Fruit fly (Drosophila melanogaster) whole organism, embryonic: Measurements from ENCODE around the gene CG7182.

Experiments
- Atf-2 ChIP-seq: fragments of 200-800 bp; sonication (Bioruptor generic); optimal IDR thresholded peaks from 2 replicates; lab custom pipeline; 2016; ENCODE audit warnings: missing biosample characterization, missing genetic modification characterization
- BtbVII ChIP-seq: fragments of 200-800 bp; sonication (Bioruptor generic); optimal IDR thresholded peaks from 3 replicates; lab custom pipeline; 2017; ENCODE audit warnings: missing biosample characterization, mild to moderate bottlenecking, missing genetic modification characterization
- CG11085 ChIP-seq: fragments of 200-800 bp; sonication (Bioruptor generic); IDR thresholded peaks from 2 replicates; pipeline ENCODE4 v1.3.6; 2022; ENCODE audit warnings: missing biosample characterization, missing genetic modification characterization
- CG12104 ChIP-seq: fragments of 200-800 bp; sonication (Bioruptor generic); optimal IDR thresholded peaks from 3 replicates; lab custom pipeline; 2016; ENCODE audit warnings: missing biosample characterization, missing genetic modification characterization
- CG12299 ChIP-seq: fragments of 200-800 bp; sonication (Bioruptor generic); optimal IDR thresholded peaks from 2 replicates; lab custom pipeline; 2018; ENCODE audit warnings: missing biosample characterization, mild to moderate bottlenecking, missing genetic modification characterization
- CG1233 ChIP-seq: fragments of 200-800 bp; sonication (Bioruptor generic); optimal IDR thresholded peaks from 4 replicates; lab custom pipeline; 2018; ENCODE audit warnings: missing biosample characterization, mild to moderate bottlenecking, missing genetic modification characterization
- CG13296 ChIP-seq: fragments of 200-800 bp; sonication (Bioruptor generic); optimal IDR thresholded peaks from 3 replicates; lab custom pipeline; 2018; ENCODE audit warnings: missing biosample characterization, mild to moderate bottlenecking, missing genetic modification characterization
- CG13775 ChIP-seq: fragments of 200-800 bp; sonication (Bioruptor generic); optimal IDR thresholded peaks from 3 replicates; lab custom pipeline; 2017; ENCODE audit warnings: missing biosample characterization, mild to moderate bottlenecking, missing genetic modification characterization
- CG2202 ChIP-seq: fragments of 200-800 bp; sonication (Bioruptor generic); optimal IDR thresholded peaks from 2 replicates; lab custom pipeline; 2018; ENCODE audit warnings: missing biosample characterization, mild to moderate bottlenecking, missing genetic modification characterization
- CG34376 ChIP-seq: fragments of 200-800 bp; sonication (Bioruptor generic); optimal IDR thresholded peaks from 2 replicates; lab custom pipeline; 2018; ENCODE audit warnings: missing biosample characterization, mild to moderate bottlenecking, missing genetic modification characterization
- CG8388 ChIP-seq: fragments of 200-800 bp; sonication (Bioruptor generic); optimal IDR thresholded peaks from 2 replicates; lab custom pipeline; 2019; ENCODE audit warnings: missing biosample characterization, mild to moderate bottlenecking, missing genetic modification characterization, moderate library complexity
- CHES-1-like ChIP-seq: fragments of 200-800 bp; sonication (Bioruptor generic); optimal IDR thresholded peaks from 2 replicates; lab custom pipeline; 2016; ENCODE audit warnings: missing biosample characterization, missing genetic modification characterization
- CoRest ChIP-seq: fragments of 200-800 bp; sonication (Bioruptor generic); optimal IDR thresholded peaks from 3 replicates; lab custom pipeline; 2018; ENCODE audit warnings: missing biosample characterization, mild to moderate bottlenecking, missing genetic modification characterization, moderate library complexity
- Dll ChIP-seq: fragments of 200-800 bp; sonication (Bioruptor generic); IDR thresholded peaks from 4 replicates; pipeline ENCODE4 v1.3.6; 2022; ENCODE audit warnings: missing biosample characterization, missing genetic modification characterization; ENCODE audit not compliant: partially characterized antibody
- Dp ChIP-seq: fragments of 200-800 bp; sonication (Bioruptor generic); optimal IDR thresholded peaks from 2 replicates; lab custom pipeline; 2018; ENCODE audit warnings: missing biosample characterization, mild to moderate bottlenecking, missing genetic modification characterization, moderate library complexity
- Fer1 ChIP-seq: fragments of 200-800 bp; sonication (Bioruptor generic); optimal IDR thresholded peaks from 2 replicates; lab custom pipeline; 2017; ENCODE audit warnings: missing biosample characterization, mild to moderate bottlenecking, missing genetic modification characterization
- Fer3 ChIP-seq: fragments of 200-800 bp; sonication (Bioruptor generic); optimal IDR thresholded peaks from 2 replicates; lab custom pipeline; 2018; ENCODE audit warnings: missing biosample characterization, mild to moderate bottlenecking, missing genetic modification characterization, moderate library complexity
- HLH3B ChIP-seq: fragments of 200-800 bp; sonication (Bioruptor generic); IDR thresholded peaks from 2 replicates; pipeline ENCODE4 v1.3.6; 2022; ENCODE audit warnings: missing biosample characterization, missing genetic modification characterization
- Hand ChIP-seq: fragments of 200-800 bp; sonication (Bioruptor generic); optimal IDR thresholded peaks from 2 replicates; lab custom pipeline; 2017; ENCODE audit warnings: mild to moderate bottlenecking, missing biosample characterization, missing genetic modification reagents, missing genetic modification characterization
- HmgD ChIP-seq: fragments of 200-800 bp; sonication (Bioruptor generic); optimal IDR thresholded peaks from 3 replicates; lab custom pipeline; 2016; ENCODE audit warnings: missing biosample characterization, missing genetic modification characterization
- Hr39 ChIP-seq: fragments of >200 bp; optimal IDR thresholded peaks from 2 replicates; lab custom pipeline; 2017
- Myb ChIP-seq: fragments of 200-800 bp; sonication (Bioruptor generic); optimal IDR thresholded peaks from 2 replicates; lab custom pipeline; 2016; ENCODE audit warnings: missing biosample characterization, missing genetic modification characterization
- Pdp1 ChIP-seq, 2 experiments: fragments of 200-800 bp; sonication (Bioruptor generic); optimal IDR thresholded peaks; 3 replicates each; lab custom pipeline; 2016; ENCODE audit warnings: missing biosample characterization in 2 of 2, missing genetic modification characterization in 2 of 2, mild to moderate bottlenecking in 1 of 2, moderate library complexity in 1 of 2
- Scr ChIP-seq: fragments of 200-800 bp; sonication (Bioruptor generic); IDR thresholded peaks from 2 replicates; pipeline ENCODE4 v1.3.6; 2022; ENCODE audit warnings: missing biosample characterization, missing genetic modification characterization; ENCODE audit not compliant: partially characterized antibody
- Six4 ChIP-seq: fragments of 200-800 bp; sonication (Bioruptor generic); optimal IDR thresholded peaks from 2 replicates; lab custom pipeline; 2016; ENCODE audit warnings: missing biosample characterization, missing genetic modification characterization
- ab ChIP-seq: fragments of 200-800 bp; sonication (Bioruptor generic); optimal IDR thresholded peaks from 2 replicates; lab custom pipeline; 2016; ENCODE audit warnings: missing biosample characterization, missing genetic modification characterization
- bsh ChIP-seq, 2 experiments: fragments of 200-800 bp; sonication (Bioruptor generic); optimal IDR thresholded peaks; 2 replicates each; lab custom pipeline; 2017 to 2018; ENCODE audit warnings: mild to moderate bottlenecking in 2 of 2, missing biosample characterization in 2 of 2, missing genetic modification characterization in 2 of 2, moderate library complexity in 1 of 2
- ems ChIP-seq: fragments of 200-800 bp; sonication (Bioruptor generic); optimal IDR thresholded peaks from 3 replicates; lab custom pipeline; 2016; ENCODE audit warnings: missing biosample characterization, missing genetic modification characterization
- ewg ChIP-seq: fragments of 200-800 bp; sonication (Bioruptor generic); optimal IDR thresholded peaks from 3 replicates; lab custom pipeline; 2017; ENCODE audit warnings: mild to moderate bottlenecking, missing biosample characterization, missing genetic modification reagents, missing genetic modification characterization
- gt ChIP-seq: fragments of 200-800 bp; sonication (Bioruptor generic); IDR thresholded peaks from 2 replicates; pipeline ENCODE4 v1.3.6; 2022; ENCODE audit warnings: missing biosample characterization, missing genetic modification characterization
- insv ChIP-seq, 2 experiments: fragments of 200-800 bp; sonication (Bioruptor generic); optimal IDR thresholded peaks; 3 replicates each; lab custom pipeline; 2016 to 2018; ENCODE audit warnings: missing biosample characterization in 2 of 2, missing genetic modification characterization in 2 of 2
- jing ChIP-seq: fragments of 200-800 bp; sonication (Bioruptor generic); optimal IDR thresholded peaks from 2 replicates; lab custom pipeline; 2018; ENCODE audit warnings: missing biosample characterization, mild to moderate bottlenecking, missing genetic modification characterization
- kni ChIP-seq: fragments of 200-800 bp; sonication (Bioruptor generic); optimal IDR thresholded peaks from 3 replicates; lab custom pipeline; 2017; ENCODE audit warnings: mild to moderate bottlenecking, missing biosample characterization, missing genetic modification reagents, missing genetic modification characterization
- lbe ChIP-seq: fragments of 200-800 bp; sonication (Bioruptor generic); optimal IDR thresholded peaks from 2 replicates; lab custom pipeline; 2016; ENCODE audit warnings: missing biosample characterization, mild to moderate bottlenecking, missing genetic modification characterization
- luna ChIP-seq: fragments of 200-800 bp; sonication (Bioruptor generic); optimal IDR thresholded peaks from 2 replicates; lab custom pipeline; 2016; ENCODE audit warnings: missing biosample characterization, missing genetic modification characterization
- mam ChIP-seq: fragments of 200-800 bp; sonication (Bioruptor generic); optimal IDR thresholded peaks from 3 replicates; lab custom pipeline; 2016; ENCODE audit warnings: missing biosample characterization, missing genetic modification characterization
- oc ChIP-seq: fragments of 200-800 bp; sonication (Bioruptor generic); optimal IDR thresholded peaks from 2 replicates; lab custom pipeline; 2018; ENCODE audit warnings: missing biosample characterization, mild to moderate bottlenecking, missing genetic modification characterization, moderate library complexity
- onecut ChIP-seq: fragments of 200-800 bp; sonication (Bioruptor generic); IDR thresholded peaks from 2 replicates; pipeline ENCODE4 v1.3.6; 2022; ENCODE audit warnings: missing biosample characterization, missing genetic modification characterization
- otp ChIP-seq: fragments of 200-800 bp; sonication (Bioruptor generic); IDR thresholded peaks from 3 replicates; pipeline ENCODE4, ENCODE4 v1.3.6; 2022; ENCODE audit warnings: missing biosample characterization, missing genetic modification characterization
- pb ChIP-seq: fragments of 200-800 bp; sonication (Bioruptor generic); optimal IDR thresholded peaks from 3 replicates; lab custom pipeline; 2016; ENCODE audit warnings: missing biosample characterization, missing genetic modification characterization
- prd ChIP-seq, 3 experiments: fragments of >200 bp in 2 of 3; fragments of 200-800 bp in 1 of 3; sonication (Bioruptor generic) in 1 of 3; optimal IDR thresholded peaks in 2 of 3; IDR thresholded peaks in 1 of 3; 2 replicates in 2 of 3; 3 replicates in 1 of 3; pipeline versions ENCODE4 v1.3.6 to Lab custom; 2017 to 2022; ENCODE audit warnings: missing biosample characterization in 1 of 3, missing genetic modification characterization in 1 of 3
- ranshi ChIP-seq: fragments of 200-800 bp; sonication (Bioruptor generic); IDR thresholded peaks from 2 replicates; pipeline ENCODE4 v1.3.6; 2022; ENCODE audit warnings: missing biosample characterization, missing genetic modification characterization
- slp2 ChIP-seq: fragments of 200-800 bp; sonication (Bioruptor generic); optimal IDR thresholded peaks from 2 replicates; lab custom pipeline; 2016; ENCODE audit warnings: missing biosample characterization, missing genetic modification characterization
- stwl ChIP-seq: fragments of 200-800 bp; sonication (Bioruptor generic); optimal IDR thresholded peaks from 3 replicates; lab custom pipeline; 2018; ENCODE audit warnings: missing biosample characterization, mild to moderate bottlenecking, missing genetic modification characterization, moderate library complexity
- toy ChIP-seq: fragments of 200-800 bp; sonication (Bioruptor generic); IDR thresholded peaks from 2 replicates; pipeline ENCODE4 v1.3.6; 2022; ENCODE audit warnings: missing biosample characterization, missing genetic modification characterization
- trem ChIP-seq: fragments of 200-800 bp; optimal IDR thresholded peaks from 3 replicates; lab custom pipeline; 2019; ENCODE audit warnings: missing biosample characterization, mild to moderate bottlenecking, missing genetic modification characterization, moderate library complexity
- unpg ChIP-seq: fragments of 200-800 bp; sonication (Bioruptor generic); optimal IDR thresholded peaks from 3 replicates; lab custom pipeline; 2018; ENCODE audit warnings: missing biosample characterization, mild to moderate bottlenecking, missing genetic modification characterization, moderate library complexity
- vfl ChIP-seq: fragments of 200-800 bp; sonication (Bioruptor generic); optimal IDR thresholded peaks from 2 replicates; lab custom pipeline; 2016; ENCODE audit warnings: missing biosample characterization, missing genetic modification characterization

The CG7182 gene

dm6 chr3L:8340264-8341095 lies 5.7 kb downstream of the CG7182 start, which contains the start of the genes Prim1 and CG7083 (continued):
- TF ChIP-seq CG13296 (GFP tag; lab: Kevin White, UChicago), result peak; percentile 53
- TF ChIP-seq CG2202, result peak; percentile 24
- TF ChIP-seq ewg (GFP tag; lab: Kevin White, UChicago), result peak; percentile 54
- no peak for TF ChIP-seq ab (GFP tag; lab: Kevin White, UChicago)
- TF ChIP-seq Pdp1 (GFP tag; optimal IDR thresholded peaks at IDR 0.05; lab: Kevin White, UChicago), result peak; percentile 57 to 90
- peak; percentile 71 for TF ChIP-seq CoRest
- TF ChIP-seq Six4, result peak; percentile 46
- TF ChIP-seq slp2 (GFP tag; lab: Kevin White, UChicago), result peak; percentile 55
- no peak for TF ChIP-seq prd (optimal IDR thresholded peaks at IDR 0.05; lab: Kevin White, UChicago)
- peak; percentile 59 for TF ChIP-seq prd (GFP tag; IDR thresholded peaks at IDR 0.05; lab: Robert Waterston, UW)
- TF ChIP-seq ems (GFP tag; lab: Kevin White, UChicago), result peak; percentile 25
- no peak; the same call in 1 of the 2 replicates for TF ChIP-seq HLH3B
- peak; percentile 68 for TF ChIP-seq CG13775 (GFP tag; lab: Kevin White, UChicago)
- no peak for TF ChIP-seq oc (tag; lab: Kevin White, UChicago)
- no peak for TF ChIP-seq toy (GFP tag; lab: Robert Waterston, UW)
- TF ChIP-seq vfl, result peak; percentile 41
- TF ChIP-seq Dp (GFP tag; lab: Kevin White, UChicago), result peak; percentile 81
- peak; percentile 55 for TF ChIP-seq Myb (GFP tag; lab: Kevin White, UChicago)
- peak; percentile 51 for TF ChIP-seq CG12299
- 0 out of 3 replicates have a peak, but pooled peaks have one; percentile 9 for TF ChIP-seq otp
- peak; percentile 51 for TF ChIP-seq CG8388 (GFP tag; lab: Kevin White, UChicago)
- TF ChIP-seq luna (GFP tag; lab: Kevin White, UChicago), result peak; percentile 5
- TF ChIP-seq pb, result peak; percentile 21
- peak; percentile 24; the same call in 1 of the 2 replicates for TF ChIP-seq onecut
- TF ChIP-seq insv (GFP tag; optimal IDR thresholded peaks at IDR 0.05; lab: Kevin White, UChicago), result peak in 1 of 2 experiments; percentile 55
- peak; percentile 39 for TF ChIP-seq kni (GFP tag; lab: Kevin White, UChicago)
- TF ChIP-seq bsh (GFP tag; optimal IDR thresholded peaks at IDR 0.05; lab: Kevin White, UChicago), result peak in 1 of 2 experiments; percentile 54
- TF ChIP-seq CG11085 (GFP tag; lab: Robert Waterston, UW), result no peak
- peak; percentile 26 for TF ChIP-seq HmgD
- TF ChIP-seq stwl (tag; lab: Kevin White, UChicago), result peak; percentile 65
- peak; percentile 53 for TF ChIP-seq CG1233
- TF ChIP-seq Hand (GFP tag; lab: Kevin White, UChicago), result no peak
- 0 out of 4 replicates have a peak, but pooled peaks have one; percentile 49 for TF ChIP-seq Dll
- peak; percentile 76 for TF ChIP-seq CHES-1-like (GFP tag; lab: Kevin White, UChicago)
- peak; percentile 52 for TF ChIP-seq Atf-2 (GFP tag; lab: Kevin White, UChicago)
- 0 out of 2 replicates have a peak, but pooled peaks have one; percentile 41 for TF ChIP-seq ranshi (GFP tag; lab: Robert Waterston, UW)
- TF ChIP-seq Fer1 (GFP tag; lab: Kevin White, UChicago), result peak; percentile 59
- no peak for TF ChIP-seq Hr39 (lab: Kevin White, UChicago)
- peak; percentile 48 for TF ChIP-seq Scr (GFP tag; lab: Robert Waterston, UW)
- TF ChIP-seq jing (GFP tag; lab: Kevin White, UChicago), result no peak
- peak; percentile 67 for TF ChIP-seq CG34376 (GFP tag; lab: Kevin White, UChicago)
- TF ChIP-seq CG12104 (GFP tag; lab: Kevin White, UChicago), result peak; percentile 3
- TF ChIP-seq unpg (GFP tag; lab: Kevin White, UChicago), result peak; percentile 63
- no peak for TF ChIP-seq gt (GFP tag; lab: Robert Waterston, UW)
- TF ChIP-seq Fer3, result peak; percentile 32
- TF ChIP-seq trem (tag; lab: Kevin White, UChicago), result peak; percentile 63
- TF ChIP-seq mam (GFP tag; lab: Kevin White, UChicago), result peak; percentile 69
- TF ChIP-seq lbe, result peak; percentile 46
- peak; percentile 44 for TF ChIP-seq BtbVII (GFP tag; lab: Kevin White, UChicago)
